Worm (Caenorhabditis elegans): ENCODE results near the gene zipt-2.2.

zipt-2.2 gene

ce11 chrIV:4247334-4247733 lies 12.2 kb upstream of the zipt-2.2 start:
- TF ChIP-seq xbp-1 (tag; optimal IDR thresholded peaks at IDR 0.05) (peak; percentile 53), irx-1 (tag; optimal IDR thresholded peaks at IDR 0.05) (peak; percentile 36), hlh-17 (GFP tag; optimal IDR thresholded peaks at IDR 0.05; ENCODE audit: borderline replicate concordance) (no peak), aha-1 (tag; optimal IDR thresholded peaks at IDR 0.05) (no peak), nhr-237 (tag; optimal IDR thresholded peaks at IDR 0.05) (no peak), skn-1 (tag; optimal IDR thresholded peaks at IDR 0.05) (peak; percentile 56), hlh-4 (tag; optimal IDR thresholded peaks at IDR 0.05) (no peak), tlp-1 (tag; optimal IDR thresholded peaks at IDR 0.05) (no peak), sup-37 (GFP tag; optimal IDR thresholded peaks at IDR 0.05) (no peak), nhr-12 (tag; optimal IDR thresholded peaks at IDR 0.05) (no peak), rnt-1 (tag; optimal IDR thresholded peaks at IDR 0.05) (peak; percentile 59), sptf-1 (tag; optimal IDR thresholded peaks at IDR 0.05) (no peak), aly-2 (tag; optimal IDR thresholded peaks at IDR 0.05) (no peak), dsc-1 (tag; optimal IDR thresholded peaks at IDR 0.05) (peak; percentile 66), nhr-47 (tag; optimal IDR thresholded peaks at IDR 0.05) (peak; percentile 70), efl-1 (optimal IDR thresholded peaks at IDR 0.05) (peak; percentile 83 to 85), efl-1 (GFP tag; optimal IDR thresholded peaks at IDR 0.05 in 1 of 2) (peak; percentile 82 to 98), ces-1 (GFP tag; optimal IDR thresholded peaks at IDR 0.05) (no peak), unc-98 (GFP tag; IDR thresholded peaks at IDR 0.05) (no peak), ceh-88 (GFP tag; IDR thresholded peaks at IDR 0.05) (no peak), dpl-1 (GFP tag; optimal IDR thresholded peaks at IDR 0.05) (peak; percentile 60 to 82 (median 80)), fkh-10 (GFP tag; optimal IDR thresholded peaks at IDR 0.05) (no peak), mef-2 (tag; optimal IDR thresholded peaks at IDR 0.05) (no peak), C34B4.2 (tag; optimal IDR thresholded peaks at IDR 0.05) (no peak), ztf-4 (tag; optimal IDR thresholded peaks at IDR 0.05) (no peak), elt-2 (tag; optimal IDR thresholded peaks at IDR 0.05) (no peak), ceh-90 (tag; optimal IDR thresholded peaks at IDR 0.05) (no peak), pag-3 (tag; optimal IDR thresholded peaks at IDR 0.05; ENCODE audit: borderline replicate concordance, insufficient read depth) (no peak), mdl-1 (tag; optimal IDR thresholded peaks at IDR 0.05) (peak in 1 of 2 experiments; percentile 19), egl-27 (tag; optimal IDR thresholded peaks at IDR 0.05) (no peak), vab-15 (tag; optimal IDR thresholded peaks at IDR 0.05) (no peak), snpc-4 (tag; optimal IDR thresholded peaks at IDR 0.05) (peak; percentile 40), nhr-20 (tag; optimal IDR thresholded peaks at IDR 0.05) (peak; percentile 59), ceh-82 (tag; optimal IDR thresholded peaks at IDR 0.05) (peak; percentile 36 to 54 (median 52)), alr-1 (tag; optimal IDR thresholded peaks at IDR 0.05; ENCODE audit: borderline replicate concordance) (no peak), elt-3 (tag; optimal IDR thresholded peaks at IDR 0.05) (peak in 2 of 6 experiments; percentile 1 to 39), hpl-2 (GFP tag; optimal IDR thresholded peaks at IDR 0.05) (no peak), nhr-19 (GFP tag; conservative IDR thresholded peaks at IDR 0.05) (peak; percentile 64), egl-13 (tag; optimal IDR thresholded peaks at IDR 0.05) (no peak), unc-30 (tag; optimal IDR thresholded peaks at IDR 0.05) (no peak), fos-1 (tag; optimal IDR thresholded peaks at IDR 0.05) (no peak), C16A3.4 (tag; optimal IDR thresholded peaks at IDR 0.05) (peak; percentile 25), efl-3 (GFP tag; optimal IDR thresholded peaks at IDR 0.05) (no peak), lin-15B (tag; optimal IDR thresholded peaks at IDR 0.05) (no peak), lir-3 (tag; optimal IDR thresholded peaks at IDR 0.05; ENCODE audit: poor library complexity) (no peak), ceh-63 (GFP tag; optimal IDR thresholded peaks at IDR 0.05) (no peak), zag-1 (tag; optimal IDR thresholded peaks at IDR 0.05) (no peak), fkh-4 (tag; optimal IDR thresholded peaks at IDR 0.05; ENCODE audit: borderline replicate concordance) (no peak), lin-39 (tag; optimal IDR thresholded peaks at IDR 0.05) (peak; percentile 2), nhr-76 (tag; optimal IDR thresholded peaks at IDR 0.05) (no peak), lin-35 (GFP tag; optimal IDR thresholded peaks at IDR 0.05) (peak; percentile 76 to 85), swsn-7 (tag; optimal IDR thresholded peaks at IDR 0.05) (peak; percentile 67), snu-23 (GFP tag; optimal IDR thresholded peaks at IDR 0.05) (peak; percentile 78)
